Fruit fly (Drosophila melanogaster) whole organism, embryonic: ENCODE data around the gene CG32313.

Experiments used
- Atf-2 ChIP-seq: fragments of 200-800 bp; sonication (Bioruptor generic); optimal IDR thresholded peaks from 2 replicates; lab custom pipeline; 2016; ENCODE audit warnings: missing biosample characterization, missing genetic modification characterization
- CG10959 ChIP-seq: fragments of 200-800 bp; sonication (Bioruptor generic); IDR thresholded peaks from 2 replicates; pipeline ENCODE4 v1.3.6; 2022; ENCODE audit warnings: missing biosample characterization, missing genetic modification characterization
- CG11398 ChIP-seq: fragments of 200-800 bp; sonication (Bioruptor generic); optimal IDR thresholded peaks from 2 replicates; lab custom pipeline; 2016; ENCODE audit warnings: missing biosample characterization, missing genetic modification characterization
- CG12219 ChIP-seq: fragments of 200-800 bp; sonication (Bioruptor generic); optimal IDR thresholded peaks from 3 replicates; lab custom pipeline; 2018; ENCODE audit warnings: missing biosample characterization, mild to moderate bottlenecking, missing genetic modification characterization
- CG12236 ChIP-seq: fragments of 200-800 bp; sonication (Bioruptor generic); optimal IDR thresholded peaks from 2 replicates; lab custom pipeline; 2016; ENCODE audit warnings: missing biosample characterization, missing genetic modification characterization
- CG14965 ChIP-seq: fragments of 200-800 bp; sonication (Bioruptor generic); optimal IDR thresholded peaks from 2 replicates; lab custom pipeline; 2016; ENCODE audit warnings: missing biosample characterization, missing genetic modification characterization, borderline replicate concordance
- CG1529 ChIP-seq: fragments of 200-800 bp; sonication (Bioruptor generic); optimal IDR thresholded peaks from 3 replicates; lab custom pipeline; 2018; ENCODE audit warnings: missing biosample characterization, missing genetic modification characterization
- CG16863 ChIP-seq: fragments of 200-800 bp; sonication (Bioruptor generic); optimal IDR thresholded peaks from 3 replicates; lab custom pipeline; 2016; ENCODE audit warnings: missing biosample characterization, missing genetic modification characterization
- CG18262 ChIP-seq: fragments of 200-800 bp; optimal IDR thresholded peaks from 3 replicates; lab custom pipeline; 2019; ENCODE audit warnings: missing biosample characterization, mild to moderate bottlenecking, missing genetic modification characterization, moderate library complexity
- CG2129 ChIP-seq: fragments of 200-800 bp; sonication (Bioruptor generic); IDR thresholded peaks from 2 replicates; pipeline ENCODE4 v1.3.6; 2022; ENCODE audit warnings: missing biosample characterization, missing genetic modification characterization; ENCODE audit not compliant: partially characterized antibody
- CG3407 ChIP-seq: fragments of 200-800 bp; sonication (Bioruptor generic); optimal IDR thresholded peaks from 2 replicates; lab custom pipeline; 2018; ENCODE audit warnings: missing biosample characterization, mild to moderate bottlenecking, missing genetic modification characterization
- CG34224 ChIP-seq: fragments of 200-800 bp; sonication (Bioruptor generic); IDR thresholded peaks from 3 replicates; pipeline ENCODE4 v1.3.6; 2022; ENCODE audit warnings: missing biosample characterization, missing genetic modification characterization; ENCODE audit not compliant: partially characterized antibody
- CG3847 ChIP-seq: fragments of 200-800 bp; sonication (Bioruptor generic); IDR thresholded peaks from 2 replicates; pipeline ENCODE4 v1.3.6; 2022; ENCODE audit warnings: missing biosample characterization, missing genetic modification characterization
- CG3995 ChIP-seq: fragments of 200-800 bp; sonication (Bioruptor generic); optimal IDR thresholded peaks from 3 replicates; lab custom pipeline; 2016; ENCODE audit warnings: missing biosample characterization, missing genetic modification characterization
- CG4282 ChIP-seq: fragments of 200-800 bp; sonication (Bioruptor generic); optimal IDR thresholded peaks from 2 replicates; lab custom pipeline; 2016; ENCODE audit warnings: missing biosample characterization, missing genetic modification characterization
- CG4360 ChIP-seq: fragments of 200-800 bp; sonication (Bioruptor generic); IDR thresholded peaks from 2 replicates; pipeline ENCODE4 v1.3.6; 2022; ENCODE audit warnings: missing biosample characterization, missing genetic modification characterization
- CG6272 ChIP-seq: fragments of 200-800 bp; sonication (Bioruptor generic); IDR thresholded peaks from 2 replicates; pipeline ENCODE4 v1.3.6; 2022; ENCODE audit warnings: missing biosample characterization, missing genetic modification characterization
- CG6813 ChIP-seq: fragments of 200-800 bp; sonication (Bioruptor generic); optimal IDR thresholded peaks from 2 replicates; lab custom pipeline; 2017; ENCODE audit warnings: missing biosample characterization, missing genetic modification characterization, mild to moderate bottlenecking, moderate library complexity, missing genetic modification reagents
- CG7786 ChIP-seq: fragments of 200-800 bp; sonication (Bioruptor generic); optimal IDR thresholded peaks from 2 replicates; lab custom pipeline; 2016; ENCODE audit warnings: missing biosample characterization, missing genetic modification characterization
- CG7928 ChIP-seq: fragments of 200-800 bp; sonication (Bioruptor generic); optimal IDR thresholded peaks from 2 replicates; lab custom pipeline; 2017; ENCODE audit warnings: missing biosample characterization, mild to moderate bottlenecking, missing genetic modification characterization
- CG9437 ChIP-seq: fragments of 200-800 bp; sonication (Bioruptor generic); optimal IDR thresholded peaks from 2 replicates; lab custom pipeline; 2018; ENCODE audit warnings: missing biosample characterization, mild to moderate bottlenecking, missing genetic modification characterization
- CG9817 ChIP-seq: fragments of 200-800 bp; sonication (Bioruptor generic); optimal IDR thresholded peaks from 2 replicates; lab custom pipeline; 2018; ENCODE audit warnings: missing biosample characterization, mild to moderate bottlenecking, missing genetic modification characterization, moderate library complexity
- Dad ChIP-seq: fragments of 200-800 bp; sonication (Bioruptor generic); optimal IDR thresholded peaks from 3 replicates; lab custom pipeline; 2016; ENCODE audit warnings: missing biosample characterization, missing genetic modification characterization
- Drgx ChIP-seq: fragments of 200-800 bp; sonication (Bioruptor generic); IDR thresholded peaks from 2 replicates; pipeline ENCODE4 v1.3.6; 2022; ENCODE audit warnings: missing biosample characterization, missing genetic modification characterization
- HLH4C ChIP-seq: fragments of 200-800 bp; sonication (Bioruptor generic); IDR thresholded peaks from 3 replicates; pipeline ENCODE4 v1.3.6; 2022; ENCODE audit warnings: missing biosample characterization, missing genetic modification characterization; ENCODE audit not compliant: partially characterized antibody
- Lpt ChIP-seq: fragments of >200 bp; optimal IDR thresholded peaks from 2 replicates; lab custom pipeline; 2018; ENCODE audit warnings: missing biosample characterization, missing genetic modification characterization
- MBD-R2 ChIP-seq: fragments of 200-800 bp; sonication (Bioruptor generic); IDR thresholded peaks from 2 replicates; pipeline ENCODE4 v1.3.6; 2022; ENCODE audit warnings: missing biosample characterization, missing genetic modification characterization
- NK7.1 ChIP-seq: fragments of 200-800 bp; sonication (Bioruptor generic); optimal IDR thresholded peaks from 3 replicates; lab custom pipeline; 2016; ENCODE audit warnings: missing biosample characterization, missing genetic modification characterization
- Nf-YA ChIP-seq: fragments of 200-800 bp; sonication (Bioruptor generic); IDR thresholded peaks from 2 replicates; pipeline ENCODE4 v1.3.6; 2022; ENCODE audit warnings: missing biosample characterization, missing genetic modification characterization
- Nf-YC ChIP-seq: fragments of 200-800 bp; optimal IDR thresholded peaks from 3 replicates; lab custom pipeline; 2019; ENCODE audit warnings: missing biosample characterization, mild to moderate bottlenecking, missing genetic modification characterization, moderate library complexity
- Ptx1 ChIP-seq: fragments of 200-800 bp; sonication (Bioruptor generic); IDR thresholded peaks from 2 replicates; pipeline ENCODE4 v1.3.6; 2022; ENCODE audit warnings: missing biosample characterization, missing genetic modification characterization
- Xbp1 ChIP-seq: fragments of 200-800 bp; sonication (Bioruptor generic); optimal IDR thresholded peaks from 3 replicates; lab custom pipeline; 2016; ENCODE audit warnings: missing biosample characterization, mild to moderate bottlenecking, missing genetic modification characterization
- ara ChIP-seq: fragments of 200-800 bp; sonication (Bioruptor generic); IDR thresholded peaks from 2 replicates; pipeline ENCODE4 v1.3.6; 2022; ENCODE audit warnings: missing biosample characterization, missing genetic modification characterization
- ash1 ChIP-seq: fragments of 200-800 bp; sonication (Bioruptor generic); optimal IDR thresholded peaks from 2 replicates; lab custom pipeline; 2018; ENCODE audit warnings: missing biosample characterization, mild to moderate bottlenecking, missing genetic modification characterization
- cato ChIP-seq: fragments of 200-800 bp; sonication (Bioruptor generic); optimal IDR thresholded peaks from 2 replicates; lab custom pipeline; 2016; ENCODE audit warnings: missing biosample characterization, missing genetic modification characterization, borderline replicate concordance
- chinmo ChIP-seq: fragments of 200-800 bp; sonication (Bioruptor generic); IDR thresholded peaks from 4 replicates; pipeline ENCODE4 v1.3.6; 2022; ENCODE audit warnings: missing biosample characterization, missing genetic modification characterization; ENCODE audit not compliant: partially characterized antibody
- dm ChIP-seq: fragments of 200-800 bp; sonication (Bioruptor generic); optimal IDR thresholded peaks from 3 replicates; lab custom pipeline; 2016; ENCODE audit warnings: missing biosample characterization, missing genetic modification characterization
- dmrt11E ChIP-seq: fragments of 200-800 bp; sonication (Bioruptor generic); optimal IDR thresholded peaks from 3 replicates; lab custom pipeline; 2018; ENCODE audit warnings: missing biosample characterization, mild to moderate bottlenecking, missing genetic modification characterization, moderate library complexity
- dpn ChIP-seq, 2 experiments: fragments of 200-800 bp; sonication (Bioruptor generic); optimal IDR thresholded peaks; 3 replicates each; lab custom pipeline; 2016; ENCODE audit warnings: missing biosample characterization in 2 of 2, missing genetic modification characterization in 2 of 2
- dysf ChIP-seq: fragments of 200-800 bp; sonication (Bioruptor generic); IDR thresholded peaks from 3 replicates; pipeline ENCODE4 v1.3.6; 2022; ENCODE audit warnings: missing biosample characterization, missing genetic modification characterization
- gcm2 ChIP-seq: fragments of 200-800 bp; sonication (Bioruptor generic); optimal IDR thresholded peaks from 2 replicates; lab custom pipeline; 2016; ENCODE audit warnings: missing biosample characterization, missing genetic modification characterization
- ham ChIP-seq: fragments of 200-800 bp; sonication (Bioruptor generic); IDR thresholded peaks from 2 replicates; pipeline ENCODE4 v1.3.6; 2022; ENCODE audit warnings: missing biosample characterization, missing genetic modification characterization
- her ChIP-seq: fragments of 200-800 bp; sonication (Bioruptor generic); optimal IDR thresholded peaks from 2 replicates; lab custom pipeline; 2016; ENCODE audit warnings: missing biosample characterization, missing genetic modification characterization
- hkb ChIP-seq, 2 experiments: fragments of 200-800 bp in 1 of 2; fragments of >200 bp in 1 of 2; sonication (Bioruptor generic) in 1 of 2; IDR thresholded peaks in 1 of 2; optimal IDR thresholded peaks in 1 of 2; 2 replicates each; pipeline versions ENCODE4 v1.3.6 to Lab custom; 2017 to 2022; ENCODE audit warnings: missing biosample characterization in 1 of 2, missing genetic modification characterization in 1 of 2
- lov ChIP-seq, 2 experiments: fragments of 200-800 bp in 1 of 2; fragments of >200 bp in 1 of 2; sonication (Bioruptor generic) in 1 of 2; IDR thresholded peaks in 1 of 2; optimal IDR thresholded peaks in 1 of 2; 2 replicates in 1 of 2; 3 replicates in 1 of 2; pipeline versions ENCODE4 v1.3.6 to Lab custom; 2017 to 2022; ENCODE audit warnings: missing biosample characterization in 1 of 2, missing genetic modification characterization in 1 of 2
- nom ChIP-seq: fragments of 200-800 bp; sonication (Bioruptor generic); optimal IDR thresholded peaks from 2 replicates; lab custom pipeline; 2017; ENCODE audit warnings: missing biosample characterization, missing genetic modification characterization, mild to moderate bottlenecking, moderate library complexity, missing genetic modification reagents
- sug ChIP-seq: fragments of 200-800 bp; optimal IDR thresholded peaks from 2 replicates; lab custom pipeline; 2019; ENCODE audit warnings: missing biosample characterization, mild to moderate bottlenecking, missing genetic modification characterization, moderate library complexity
- tup ChIP-seq: fragments of 200-800 bp; sonication (Bioruptor generic); optimal IDR thresholded peaks from 2 replicates; lab custom pipeline; 2016; ENCODE audit warnings: missing biosample characterization, mild to moderate bottlenecking, missing genetic modification characterization, moderate library complexity

CG32313 gene

dm6 chr3L:1548345-1548970, 2.9 kb upstream of the CG32313 start (continued):
- no peak for TF ChIP-seq CG12219 (GFP tag; lab: Kevin White, UChicago)
- peak; percentile 24 for TF ChIP-seq Atf-2 (GFP tag; lab: Kevin White, UChicago)
- no peak for TF ChIP-seq Nf-YA (GFP tag; lab: Robert Waterston, UW)
- 0 out of 4 replicates have a peak, but pooled peaks have one; percentile 45 for TF ChIP-seq chinmo (GFP tag; lab: Robert Waterston, UW)
- TF ChIP-seq CG2129 (GFP tag; lab: Robert Waterston, UW): no peak
- TF ChIP-seq lov (optimal IDR thresholded peaks at IDR 0.05; lab: Kevin White, UChicago): no peak
- TF ChIP-seq lov (GFP tag; IDR thresholded peaks at IDR 0.05; lab: Robert Waterston, UW): no peak
- TF ChIP-seq hkb (optimal IDR thresholded peaks at IDR 0.05; lab: Kevin White, UChicago): no peak
- peak; percentile 48; the same call in 1 of the 2 replicates for TF ChIP-seq hkb (GFP tag; IDR thresholded peaks at IDR 0.05; lab: Robert Waterston, UW)
- peak; percentile 52 for TF ChIP-seq Nf-YC (tag; lab: Kevin White, UChicago)
- TF ChIP-seq cato: peak; percentile 13
- TF ChIP-seq dysf (GFP tag; lab: Robert Waterston, UW): peak; percentile 73
- TF ChIP-seq CG6813 (GFP tag; lab: Kevin White, UChicago): peak; percentile 32
- TF ChIP-seq Dad (GFP tag; lab: Kevin White, UChicago): peak; percentile 5
- TF ChIP-seq MBD-R2: no peak; the same call in 1 of the 2 replicates
- no peak for TF ChIP-seq Lpt (GFP tag; lab: Kevin White, UChicago)
- TF ChIP-seq CG12236: no peak
- TF ChIP-seq her: peak; percentile 38
- TF ChIP-seq sug (tag; lab: Kevin White, UChicago): peak; percentile 90
- no peak for TF ChIP-seq HLH4C (GFP tag; lab: Robert Waterston, UW)
- no peak for TF ChIP-seq tup (GFP tag; lab: Kevin White, UChicago)
- TF ChIP-seq CG7786 (GFP tag; lab: Kevin White, UChicago): peak; percentile 57
- TF ChIP-seq dmrt11E (tag; lab: Kevin White, UChicago): peak; percentile 30
- TF ChIP-seq Ptx1 (GFP tag; lab: Robert Waterston, UW): peak; percentile 36; the same call in 1 of the 2 replicates
- TF ChIP-seq CG34224: no peak
- TF ChIP-seq CG7928 (GFP tag; lab: Kevin White, UChicago): peak; percentile 18
- no peak for TF ChIP-seq ara (GFP tag; lab: Robert Waterston, UW)
- no peak for TF ChIP-seq ham
- no peak for TF ChIP-seq NK7.1
- no peak for TF ChIP-seq CG1529
- peak; percentile 53 for TF ChIP-seq CG18262 (tag; lab: Kevin White, UChicago)
- TF ChIP-seq CG3995 (GFP tag; lab: Kevin White, UChicago): peak; percentile 24
- peak; percentile 69 for TF ChIP-seq CG9817 (tag; lab: Kevin White, UChicago)
- TF ChIP-seq gcm2: no peak
- no peak for TF ChIP-seq CG4282
- TF ChIP-seq dpn (GFP tag; optimal IDR thresholded peaks at IDR 0.05; lab: Kevin White, UChicago): peak; percentile 64
- no peak for TF ChIP-seq CG4360
- no peak for TF ChIP-seq dm (GFP tag; lab: Kevin White, UChicago)
- TF ChIP-seq ash1 (GFP tag; lab: Kevin White, UChicago): no peak
- TF ChIP-seq CG3847 (GFP tag; lab: Robert Waterston, UW): peak; percentile 20; the same call in 1 of the 2 replicates
- TF ChIP-seq CG6272 (GFP tag; lab: Robert Waterston, UW): no peak
- TF ChIP-seq nom (GFP tag; lab: Kevin White, UChicago): no peak
- TF ChIP-seq CG11398 (GFP tag; lab: Kevin White, UChicago): no peak
- no peak for TF ChIP-seq CG14965 (GFP tag; lab: Kevin White, UChicago)
- no peak for TF ChIP-seq CG10959
- TF ChIP-seq Xbp1 (GFP tag; lab: Kevin White, UChicago): peak; percentile 61
- TF ChIP-seq CG9437 (GFP tag; lab: Kevin White, UChicago): peak; percentile 44
- TF ChIP-seq Drgx (GFP tag; lab: Robert Waterston, UW): no peak
- TF ChIP-seq CG3407: no peak
- TF ChIP-seq CG16863 (GFP tag; lab: Kevin White, UChicago): peak; percentile 57
